Fruit fly (Drosophila melanogaster) whole organism: ENCODE measurements around the gene CG1789.

Experiments used
- CG8478 ChIP-seq: fragments of >200 bp; optimal IDR thresholded peaks from 2 replicates; lab custom pipeline; 2018; ENCODE audit warnings: inconsistent platforms
- Dll ChIP-seq: fragments of >200 bp; optimal IDR thresholded peaks from 2 replicates; lab custom pipeline; 2017
- EcR ChIP-seq, 2 experiments: fragments of >200 bp; optimal IDR thresholded peaks; 2 replicates each; lab custom pipeline; 2017; ENCODE audit warnings: missing biosample characterization in 2 of 2, missing genetic modification characterization in 2 of 2, missing genetic modification reagents in 2 of 2
- pan ChIP-seq: fragments of >200 bp; optimal IDR thresholded peaks from 2 replicates; lab custom pipeline; 2017
- psq ChIP-seq: fragments of >200 bp; optimal IDR thresholded peaks from 2 replicates; lab custom pipeline; 2017
- usp ChIP-seq: fragments of >200 bp; optimal IDR thresholded peaks from 2 replicates; lab custom pipeline; 2017; ENCODE audit warnings: missing biosample characterization, missing genetic modification characterization, mixed read lengths

DNA sequence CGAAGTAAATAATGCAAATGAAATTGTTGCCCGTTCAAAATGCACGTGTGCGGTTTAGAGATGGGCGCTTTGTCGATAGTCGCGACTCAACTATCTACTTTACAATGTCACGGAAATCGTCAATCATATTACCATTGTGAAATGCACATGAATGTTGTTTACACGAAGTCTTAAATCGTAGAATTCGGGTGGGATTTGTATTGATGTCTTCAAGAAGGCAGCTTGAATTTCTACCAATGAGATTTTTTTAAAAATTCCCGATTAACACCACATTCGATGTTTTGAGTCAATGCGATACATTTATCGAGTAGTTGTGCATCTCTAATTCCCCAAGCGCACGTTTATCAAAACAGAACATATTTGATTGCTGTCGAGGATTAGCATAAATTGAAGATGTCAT is at the start of gene CG1789:
- no peak for TF ChIP-seq pan (lab: Kevin White, UChicago)
- no peak for TF ChIP-seq CG8478 (lab: Kevin White, UChicago)
- no peak for TF ChIP-seq usp (GFP tag; lab: Kevin White, UChicago)
- no peak for TF ChIP-seq psq
- no peak for TF ChIP-seq Dll (lab: Kevin White, UChicago)
- no peak for TF ChIP-seq EcR (GFP tag; optimal IDR thresholded peaks at IDR 0.05; lab: Kevin White, UChicago)
